Fruit fly (Drosophila melanogaster): ENCODE results near the gene ome.

- TF ChIP-seq ash1 (GFP tag; optimal IDR thresholded peaks at IDR 0.05) (no peak), emc (GFP tag; optimal IDR thresholded peaks at IDR 0.05) (no peak), CG10979 (tag; optimal IDR thresholded peaks at IDR 0.05) (peak; percentile 43), insv (GFP tag; optimal IDR thresholded peaks at IDR 0.05) (peak; percentile 92 to 98), CG2120 (GFP tag; optimal IDR thresholded peaks at IDR 0.05) (peak; percentile 64), Gug (GFP tag; IDR thresholded peaks at IDR 0.05) (peak; percentile 8; the same call in 1 of the 4 replicates), kni (GFP tag; optimal IDR thresholded peaks at IDR 0.05) (no peak), knrl (GFP tag; IDR thresholded peaks at IDR 0.05; ENCODE audit: partially characterized antibody) (peak; percentile 57), CG17912 (GFP tag; optimal IDR thresholded peaks at IDR 0.05) (no peak), pan (optimal IDR thresholded peaks at IDR 0.05) (no peak), pan (GFP tag; optimal IDR thresholded peaks at IDR 0.05 in 1 of 2, IDR thresholded peaks at IDR 0.05 in 1 of 2) (peak in 1 of 2 experiments; percentile 68), CG1024 (GFP tag; IDR thresholded peaks at IDR 0.05) (no peak), NC2α (GFP tag; optimal IDR thresholded peaks at IDR 0.05) (no peak)
Observed at dm6 chr3L:14775711-14776660, 103.3 kb downstream of the ome start, which contains the start of gene mop.

All from whole organism, embryonic.